Worm (Caenorhabditis elegans) whole organism, late embryonic: Measurements from ENCODE around the gene clec-214.

Experiments used
- K02D7.2 ChIP-seq: sonication (generic microtip); optimal IDR thresholded peaks from 2 replicates; lab custom pipeline; 2017; ENCODE audit warnings: mild to moderate bottlenecking, missing genetic modification characterization, missing compliant biosample characterization
- ceh-18 ChIP-seq: sonication (generic microtip); optimal IDR thresholded peaks from 2 replicates; lab custom pipeline; 2016; ENCODE audit warnings: missing genetic modification characterization, missing compliant biosample characterization
- ceh-24 ChIP-seq: sonication (generic microtip); optimal IDR thresholded peaks from 2 replicates; lab custom pipeline; 2016; ENCODE audit warnings: mild to moderate bottlenecking, missing genetic modification characterization, missing compliant biosample characterization
- fkh-10 ChIP-seq: fragments of 150-350 bp; optimal IDR thresholded peaks from 2 replicates; lab custom pipeline; 2014; ENCODE audit warnings: missing biosample characterization, missing genetic modification reagents, missing genetic modification characterization
- hlh-15 ChIP-seq: sonication (generic microtip); optimal IDR thresholded peaks from 2 replicates; lab custom pipeline; 2016; ENCODE audit warnings: missing genetic modification characterization, missing compliant biosample characterization
- madf-2 ChIP-seq: sonication (generic microtip); optimal IDR thresholded peaks from 2 replicates; lab custom pipeline; 2017; ENCODE audit warnings: missing genetic modification characterization, missing compliant biosample characterization
- nhr-11 ChIP-seq: fragments of 150-350 bp; optimal IDR thresholded peaks from 2 replicates; lab custom pipeline; 2014; ENCODE audit warnings: missing biosample characterization, missing genetic modification characterization
- pros-1 ChIP-seq: fragments of 150-350 bp; optimal IDR thresholded peaks from 2 replicates; lab custom pipeline; 2014; ENCODE audit warnings: missing biosample characterization, missing genetic modification reagents, missing genetic modification characterization
- rnt-1 ChIP-seq: sonication (generic microtip); optimal IDR thresholded peaks from 2 replicates; lab custom pipeline; 2016; ENCODE audit warnings: missing genetic modification characterization, missing compliant biosample characterization
- syd-9 ChIP-seq: sonication (generic microtip); optimal IDR thresholded peaks from 2 replicates; lab custom pipeline; 2016; ENCODE audit warnings: mild to moderate bottlenecking, missing genetic modification characterization, moderate library complexity, missing compliant biosample characterization
- tbx-2 ChIP-seq: sonication (generic microtip); optimal IDR thresholded peaks from 2 replicates; lab custom pipeline; 2016; ENCODE audit warnings: missing genetic modification characterization, missing compliant biosample characterization
- unc-55 ChIP-seq: sonication (generic microtip); optimal IDR thresholded peaks from 2 replicates; lab custom pipeline; 2017; ENCODE audit warnings: missing biosample characterization, missing genetic modification reagents, missing genetic modification characterization

DNA sequence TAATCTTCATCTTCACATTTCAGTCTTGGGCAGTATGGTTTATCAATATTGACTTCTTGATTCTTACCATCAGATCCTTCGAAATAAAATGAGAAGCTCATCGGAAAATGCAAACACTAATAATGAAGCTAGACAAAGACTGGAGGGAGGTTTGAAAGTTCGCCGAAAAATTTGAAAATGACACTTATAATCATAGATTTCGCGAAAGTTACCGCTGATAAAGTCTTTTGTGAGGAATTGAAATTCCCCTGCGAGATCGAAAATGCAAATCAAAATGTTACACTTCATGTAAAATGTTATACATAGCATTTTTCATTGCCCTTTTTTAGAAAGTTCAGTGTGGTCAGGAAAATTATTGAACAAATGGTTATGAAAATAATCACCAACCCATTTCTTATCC, 11.9 kb upstream of the clec-214 start, which contains the start of gene C50E3.7:
- TF ChIP-seq hlh-15 (no peak), fkh-10 (no peak), ceh-24 (no peak), madf-2 (no peak), pros-1 (tag; lab: Kevin White, UChicago) (no peak), nhr-11 (no peak), tbx-2 (no peak), K02D7.2 (no peak), syd-9 (no peak), ceh-18 (tag; lab: Kevin White, UChicago) (no peak), rnt-1 (tag; lab: Kevin White, UChicago) (no peak), unc-55 (no peak)
